Worm (Caenorhabditis elegans) whole organism, L4/young adult: ENCODE data around the gene nspf-1.
"Not testable (repeated sequence)": the region's sequence is repeated elsewhere in the genome, so short reads cannot be mapped to it uniquely, and the experiment has no call there.

Source experiments
- W03F9.2 ChIP-seq: fragments of 150-350 bp; optimal IDR thresholded peaks from 2 replicates; lab custom pipeline; 2014; ENCODE audit warnings: missing biosample characterization, missing genetic modification characterization
- dao-5 ChIP-seq: sonication (generic microtip); optimal IDR thresholded peaks from 2 replicates; lab custom pipeline; 2016; ENCODE audit warnings: missing genotype, missing genetic modification characterization, moderate library complexity, missing compliant biosample characterization
- him-1 ChIP-seq: sonication (generic microtip); optimal IDR thresholded peaks from 2 replicates; lab custom pipeline; 2016; ENCODE audit warnings: missing genotype, missing genetic modification reagents, missing genetic modification characterization, missing compliant biosample characterization

nspf-1 gene

DNA sequence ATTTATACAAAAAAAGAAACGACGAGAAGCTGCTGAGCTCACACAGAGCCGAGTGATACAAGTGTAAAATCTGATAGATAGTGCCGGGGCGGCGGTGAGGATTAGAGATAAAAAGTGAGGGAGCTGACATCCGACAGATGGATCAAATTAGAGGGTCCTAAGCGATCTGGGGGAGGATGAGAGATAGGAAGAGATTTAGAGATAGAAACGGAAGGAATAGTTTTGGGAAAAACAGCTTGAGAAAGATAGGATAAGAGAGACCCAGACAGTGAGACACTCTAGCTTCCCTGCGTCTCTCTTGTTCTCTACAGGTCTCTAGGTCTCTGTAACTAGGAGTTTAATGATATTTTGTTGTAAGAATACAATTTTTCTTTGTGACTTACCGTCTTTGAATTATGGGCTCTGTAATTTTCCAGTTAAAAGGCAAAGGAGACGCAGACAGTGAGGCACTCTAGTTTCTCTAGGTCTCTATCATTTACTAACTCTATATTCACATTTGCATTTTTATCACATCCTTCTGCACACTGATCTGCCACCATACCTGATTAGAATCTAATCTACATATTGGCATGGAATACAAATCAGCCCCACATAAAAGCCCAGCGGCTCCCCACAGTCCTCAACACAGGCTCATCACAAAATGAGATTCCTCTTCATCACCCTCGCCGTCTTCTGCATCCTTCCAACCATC is at the start of gene nspf-1, which contains the start of gene sup-9:
TSS of gene nspf-1 (plus strand) at position 641 of the 691 bp plus-strand sequence.
TSS of gene sup-9 (minus strand) at position 43 of the 691 bp plus-strand sequence.
- TF ChIP-seq dao-5 (tag; lab: Kevin White, UChicago) (no peak), him-1 (no peak), W03F9.2 (tag; lab: Kevin White, UChicago) (no peak)

DNA sequence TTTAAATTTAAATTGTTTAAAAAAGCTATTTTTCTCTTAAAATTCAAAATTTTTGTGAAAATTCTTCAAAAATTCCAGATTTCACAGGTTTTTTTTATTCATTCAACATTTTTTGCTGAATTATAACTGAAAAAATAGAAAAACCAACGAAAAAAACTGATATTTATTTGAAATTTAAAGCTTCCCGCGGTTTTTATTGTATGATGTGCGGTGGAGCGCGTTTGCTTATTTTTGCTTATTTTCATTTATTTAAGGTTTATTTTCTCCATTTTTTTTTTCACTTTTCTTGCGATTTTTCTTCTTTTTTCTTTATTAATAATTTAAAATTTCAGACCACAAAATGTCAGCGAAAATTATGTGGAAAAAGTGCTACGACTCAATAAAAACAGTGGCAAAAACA is 49.4 kb upstream of the nspf-1 start, which contains the start of gene F22E5.9:
TSS of gene F22E5.9 (plus strand) at position 327 of the 400 bp plus-strand sequence.
- no peak for TF ChIP-seq W03F9.2 (tag; lab: Kevin White, UChicago)
- no peak for TF ChIP-seq dao-5 (tag; lab: Kevin White, UChicago)
- TF ChIP-seq him-1: no peak

DNA sequence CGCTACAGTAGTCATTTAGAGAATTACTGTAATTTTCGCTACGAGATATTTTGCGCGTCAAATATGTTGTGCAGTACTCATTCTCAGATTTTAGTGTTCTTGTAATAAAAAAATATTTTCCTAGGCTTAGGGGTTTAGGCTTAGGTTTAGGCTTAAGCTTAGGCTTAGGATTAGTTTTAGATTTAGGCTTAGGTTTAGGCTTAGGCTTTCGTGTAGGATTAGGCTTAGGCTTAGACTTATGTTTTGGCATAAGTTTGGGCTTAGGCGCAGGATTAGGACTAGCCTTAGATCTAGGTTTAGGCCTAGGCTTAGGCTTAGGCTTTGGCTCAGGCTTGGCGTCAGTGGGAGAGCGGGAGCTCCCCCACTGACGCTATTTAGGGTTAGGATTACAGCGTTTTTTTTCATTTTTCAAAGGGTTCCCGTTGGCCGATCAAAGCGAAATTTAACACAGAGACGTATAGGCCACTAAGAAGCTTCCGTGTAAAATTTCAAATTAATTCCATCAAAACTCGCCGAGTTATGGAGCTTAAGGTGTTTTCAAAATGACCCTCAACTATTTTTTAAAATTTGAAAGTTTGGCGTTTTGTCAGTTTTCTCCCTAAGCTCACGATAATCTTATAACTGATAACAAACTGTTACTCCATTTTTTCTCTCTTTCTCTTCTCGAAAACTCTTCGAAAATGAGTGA is 47.9 kb upstream of the nspf-1 start, which contains the start of gene F22E5.8:
TSS of gene F22E5.8 (plus strand) at position 638 of the 688 bp plus-strand sequence.
- not testable (repeated sequence) for TF ChIP-seq him-1; dao-5 (tag; lab: Kevin White, UChicago); W03F9.2 (tag; lab: Kevin White, UChicago)

DNA sequence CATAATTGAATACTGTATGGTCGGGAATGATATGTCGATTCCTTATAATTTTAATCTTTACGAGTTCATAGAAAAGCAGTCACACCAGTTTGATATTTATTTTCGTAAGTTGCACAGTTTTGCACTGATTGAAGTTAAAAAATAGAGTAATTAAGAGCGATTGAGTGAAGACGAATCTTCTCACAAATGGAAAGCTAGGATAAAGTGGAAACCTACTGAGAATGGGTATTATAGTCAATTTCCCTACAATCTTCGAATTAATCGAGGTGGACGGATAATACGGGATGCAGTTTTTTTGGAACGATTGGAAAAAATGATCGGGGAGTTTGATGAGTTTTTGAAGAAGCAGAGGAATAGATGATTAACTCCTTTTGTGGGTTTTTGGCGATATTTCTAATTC is 46.4 kb upstream of the nspf-1 start, which contains the start of gene F22E5.23:
TSS of gene F22E5.23 (plus strand) at position 301 of the 400 bp plus-strand sequence.
- TF ChIP-seq dao-5 (tag; lab: Kevin White, UChicago): no peak
- TF ChIP-seq him-1: no peak
- no peak for TF ChIP-seq W03F9.2 (tag; lab: Kevin White, UChicago)

DNA sequence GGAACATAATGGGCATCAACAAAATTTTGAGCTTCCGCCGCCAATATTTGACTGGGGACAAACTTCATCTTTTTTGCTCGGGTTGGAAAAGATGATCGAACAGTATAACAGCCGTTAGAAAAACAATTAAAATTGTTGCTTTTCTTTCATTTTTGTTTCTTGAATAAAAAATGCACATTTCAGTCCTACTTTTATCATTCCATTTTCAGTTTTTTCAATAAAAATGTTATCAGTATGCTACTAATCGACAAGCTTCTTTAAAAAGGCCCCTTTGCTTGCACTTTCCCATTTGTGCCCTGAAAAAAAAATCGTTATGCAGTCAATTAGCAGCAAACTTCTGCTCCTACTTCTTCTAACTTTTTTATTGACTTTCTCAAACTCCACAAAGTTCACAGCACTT is 45.6 kb upstream of the nspf-1 start, which contains the start of gene F22E5.7:
TSS of gene F22E5.7 (plus strand) at position 301 of the 400 bp plus-strand sequence.
- TF ChIP-seq dao-5 (tag; lab: Kevin White, UChicago) (no peak), W03F9.2 (tag; lab: Kevin White, UChicago) (no peak), him-1 (no peak)

DNA sequence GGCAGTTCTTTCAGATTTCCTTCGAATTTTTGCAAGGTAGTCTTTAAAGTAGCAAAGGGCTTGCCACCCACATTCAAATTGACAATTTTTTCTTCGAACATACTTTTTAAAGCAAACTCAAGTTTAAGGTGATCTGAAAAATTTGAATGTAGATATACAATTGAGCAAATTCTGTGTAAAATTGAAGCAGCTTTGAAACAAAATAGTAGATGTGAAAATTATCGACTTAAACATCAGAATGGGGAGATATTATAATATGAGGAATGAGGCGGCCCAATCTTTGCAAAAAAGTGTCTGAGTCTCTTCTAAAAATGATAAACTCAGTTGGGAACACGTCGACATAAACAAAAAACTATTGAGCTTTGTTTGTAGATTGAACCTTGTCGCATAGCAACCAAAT is 42.9 kb upstream of the nspf-1 start, which contains the start of gene F22E5.11:
TSS of gene F22E5.11 (minus strand) at position 101 of the 400 bp plus-strand sequence.
- TF ChIP-seq him-1 (no peak), dao-5 (tag; lab: Kevin White, UChicago) (no peak), W03F9.2 (tag; lab: Kevin White, UChicago) (no peak)

DNA sequence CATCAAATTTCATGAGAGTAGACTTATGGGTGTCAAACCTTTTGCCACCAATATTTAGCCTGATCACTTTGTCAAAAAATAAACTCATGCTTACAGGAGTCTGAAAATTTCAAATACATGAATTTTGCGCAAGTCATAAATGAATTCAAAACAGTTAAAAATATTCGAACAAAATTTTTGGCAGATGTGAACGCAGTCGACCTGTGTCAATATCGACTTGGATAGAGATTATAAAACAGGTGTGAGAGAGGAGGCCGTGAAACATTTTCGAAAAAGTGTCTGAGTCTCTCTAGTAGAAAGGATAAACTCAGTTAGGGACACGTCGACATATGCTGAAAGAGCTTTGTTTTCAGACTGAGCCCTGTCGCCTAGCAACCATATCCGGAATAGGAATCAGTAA is 40.7 kb upstream of the nspf-1 start, which contains the start of gene F22E5.12:
TSS of gene F22E5.12 (minus strand) at position 101 of the 400 bp plus-strand sequence.
- TF ChIP-seq him-1; dao-5 (tag; lab: Kevin White, UChicago); W03F9.2 (tag; lab: Kevin White, UChicago): not testable (repeated sequence)

DNA sequence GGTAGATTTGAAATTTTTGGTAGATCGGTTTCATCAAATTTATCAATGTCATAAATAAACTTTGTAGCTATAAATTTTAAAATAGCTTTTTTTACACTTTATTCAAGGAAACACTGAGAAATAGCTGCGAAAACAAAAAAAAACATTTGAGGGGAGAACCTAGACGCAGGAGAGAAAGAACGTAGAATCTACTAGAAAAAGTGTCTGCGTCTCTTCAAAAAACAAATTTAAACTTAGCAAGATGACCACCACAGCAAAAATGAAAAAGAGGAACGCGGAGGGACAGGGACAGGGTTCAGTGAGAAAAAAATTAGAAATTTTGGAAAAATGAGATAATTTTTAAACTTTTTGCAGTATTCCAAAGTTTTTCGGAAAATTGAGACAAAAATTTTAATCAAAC is 38.4 kb upstream of the nspf-1 start:
- TF ChIP-seq dao-5 (tag; lab: Kevin White, UChicago) (no peak), W03F9.2 (tag; lab: Kevin White, UChicago) (no peak), him-1 (no peak)

DNA sequence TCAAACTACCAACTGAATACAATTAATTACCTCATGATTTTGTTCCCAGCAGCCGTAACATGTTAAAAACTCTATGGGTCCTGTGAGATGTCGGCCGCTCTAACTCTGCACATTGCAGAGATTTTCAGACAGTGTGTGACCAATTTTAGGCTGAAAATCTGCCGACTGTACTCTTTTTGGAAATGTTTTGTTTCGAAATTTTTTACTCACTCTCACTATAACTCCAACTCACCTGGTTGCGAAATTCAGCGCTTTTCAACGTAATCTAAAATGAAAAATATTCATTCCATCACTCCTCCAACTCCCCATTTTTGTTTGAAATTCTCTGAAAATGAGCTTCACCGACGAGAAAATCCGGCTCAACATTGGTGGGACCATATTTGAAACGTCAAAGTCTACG is 37.9 kb upstream of the nspf-1 start, which contains the start of the genes F22E5.13 and F22E5.6:
TSS of gene F22E5.13 (minus strand) at position 101 of the 400 bp plus-strand sequence.
TSS of gene F22E5.6 (plus strand) at position 297 of the 400 bp plus-strand sequence.
- TF ChIP-seq dao-5 (tag; lab: Kevin White, UChicago) (no peak), W03F9.2 (tag; lab: Kevin White, UChicago) (no peak), him-1 (no peak)

DNA sequence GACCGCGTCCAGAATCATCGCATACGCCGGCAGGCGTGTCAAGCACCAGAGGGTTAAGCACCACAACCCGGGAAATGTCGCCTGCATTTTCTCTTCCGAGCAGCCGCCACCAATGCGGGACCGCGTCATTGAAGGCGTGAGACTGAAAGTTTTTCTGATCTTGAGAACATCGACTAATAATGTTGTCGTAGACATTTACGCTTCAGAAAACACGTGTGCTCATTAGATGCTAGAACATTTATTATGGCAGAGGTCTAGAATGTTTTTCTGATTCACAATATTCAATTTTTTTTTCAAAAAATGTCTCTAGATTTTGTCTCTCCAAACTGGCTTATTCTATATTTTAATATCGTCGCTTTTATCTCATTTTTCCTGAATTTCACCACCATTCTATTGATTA is 30.8 kb upstream of the nspf-1 start, which contains the start of gene sri-47:
TSS of gene sri-47 (plus strand) at position 301 of the 400 bp plus-strand sequence.
- TF ChIP-seq him-1 (no peak), dao-5 (tag; lab: Kevin White, UChicago) (no peak), W03F9.2 (tag; lab: Kevin White, UChicago) (no peak)

DNA sequence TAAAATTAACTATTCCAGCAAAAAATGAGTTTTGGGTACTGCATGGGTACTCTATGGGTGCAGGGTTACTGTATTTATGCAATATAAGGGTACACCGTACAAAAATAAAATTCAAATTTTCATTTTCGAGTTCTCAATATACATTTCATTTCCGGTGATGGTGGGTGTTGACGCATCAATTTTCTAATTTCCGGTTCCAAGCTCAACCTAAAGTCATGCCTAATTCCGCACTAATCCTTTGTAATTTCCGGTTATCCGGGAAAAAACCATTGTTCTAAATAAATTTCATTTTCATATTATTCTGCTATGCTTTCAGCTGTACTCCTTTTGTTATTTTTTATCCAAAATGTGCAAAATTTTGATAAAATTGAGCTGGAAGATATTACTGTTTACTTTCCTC is 28.1 kb upstream of the nspf-1 start, which contains the start of gene gcy-21:
TSS of gene gcy-21 (plus strand) at position 301 of the 400 bp plus-strand sequence.
- no peak for TF ChIP-seq W03F9.2 (tag; lab: Kevin White, UChicago)
- no peak for TF ChIP-seq him-1
- TF ChIP-seq dao-5 (tag; lab: Kevin White, UChicago): no peak

DNA sequence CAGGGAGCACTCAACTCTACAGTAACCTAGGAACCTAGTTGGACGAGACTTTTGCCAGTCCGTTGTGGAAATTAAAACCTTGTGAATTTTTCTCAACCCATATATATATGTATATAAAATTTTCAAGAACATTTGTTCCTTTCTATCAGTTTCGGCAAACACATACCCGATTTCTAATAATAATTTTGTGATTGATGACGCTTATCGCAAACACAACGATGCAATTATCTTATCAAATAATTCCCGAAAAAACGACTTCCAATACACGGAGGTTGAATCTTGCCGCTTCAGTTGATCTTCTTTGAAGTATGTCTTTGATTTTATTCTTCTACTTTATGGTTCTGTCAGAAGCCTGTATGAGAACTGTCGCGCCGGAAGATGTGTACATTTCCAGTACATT is 22.3 kb upstream of the nspf-1 start, which contains the start of gene F22E5.2:
TSS of gene F22E5.2 (plus strand) at position 301 of the 400 bp plus-strand sequence.
- not testable (repeated sequence) for TF ChIP-seq dao-5 (tag; lab: Kevin White, UChicago); W03F9.2 (tag; lab: Kevin White, UChicago); him-1

DNA sequence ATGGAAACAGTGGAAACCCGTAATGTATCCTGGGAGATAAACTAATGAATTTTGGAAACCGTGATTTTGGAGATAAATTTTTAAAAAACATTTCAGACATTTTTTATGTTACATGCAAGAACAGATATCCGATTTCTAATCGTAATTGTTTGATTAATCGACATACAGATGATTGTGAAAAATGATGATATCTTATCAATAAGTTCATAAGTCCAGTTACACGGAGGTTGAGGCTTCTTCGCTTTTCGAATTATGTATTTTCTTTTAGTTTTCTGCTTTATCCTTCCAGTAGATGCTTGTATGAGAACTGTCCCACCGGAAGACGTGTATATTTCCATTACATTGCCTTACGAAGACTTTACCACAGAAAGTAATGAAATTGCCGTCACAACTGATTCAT is 21.8 kb upstream of the nspf-1 start, which contains the start of gene F22E5.22:
TSS of gene F22E5.22 (plus strand) at position 301 of the 400 bp plus-strand sequence.
- TF ChIP-seq him-1 (no peak), W03F9.2 (tag; lab: Kevin White, UChicago) (no peak), dao-5 (tag; lab: Kevin White, UChicago) (no peak)
